Worm (Caenorhabditis elegans) whole organism, L4 larva: ENCODE measurements around the gene nlp-20.

ENCODE experiments used
- F26F4.8 ChIP-seq: fragments of 200-800 bp; sonication (Bioruptor generic); conservative IDR thresholded peaks from 2 replicates; pipeline ENCODE4 v1.3.6; 2022; ENCODE audit warnings: missing genetic modification characterization, missing compliant biosample characterization
- F37D6.2 ChIP-seq: sonication (generic microtip); optimal IDR thresholded peaks from 2 replicates; lab custom pipeline; 2016; ENCODE audit warnings: mild to moderate bottlenecking, missing genetic modification characterization, missing compliant biosample characterization
- T20F7.1 ChIP-seq: fragments of 200-800 bp; sonication (Bioruptor generic); optimal IDR thresholded peaks from 2 replicates; lab custom pipeline; 2018; ENCODE audit warnings: mild to moderate bottlenecking, missing genetic modification characterization, missing compliant biosample characterization
- Y105C5A.15 ChIP-seq: fragments of 200-800 bp; sonication (Bioruptor generic); IDR thresholded peaks from 2 replicates; pipeline ENCODE4 v1.3.6; 2022; ENCODE audit warnings: missing genetic modification characterization, missing compliant biosample characterization
- Y5F2A.4 ChIP-seq: fragments of 200-800 bp; sonication (Bioruptor generic); optimal IDR thresholded peaks from 2 replicates; lab custom pipeline; 2018; ENCODE audit warnings: mild to moderate bottlenecking, missing genetic modification characterization, missing compliant biosample characterization
- ZK546.5 ChIP-seq, 2 experiments: sonication (generic microtip); optimal IDR thresholded peaks; 2 replicates each; lab custom pipeline; 2017; ENCODE audit warnings: missing biosample characterization in 2 of 2, missing genetic modification characterization in 2 of 2
- aha-1 ChIP-seq: fragments of 150-350 bp; peaks from one replicate; lab custom pipeline; 2014; ENCODE audit warnings: missing biosample characterization, missing genetic modification characterization
- aly-2 ChIP-seq: sonication (generic microtip); optimal IDR thresholded peaks from 2 replicates; lab custom pipeline; 2018; ENCODE audit warnings: missing biosample characterization, missing genetic modification characterization
- attf-4 ChIP-seq: sonication (generic microtip); optimal IDR thresholded peaks from 3 replicates; lab custom pipeline; 2017; ENCODE audit warnings: missing biosample characterization, missing genetic modification characterization
- ces-1 ChIP-seq: fragments of 150-350 bp; sonication (generic microtip); optimal IDR thresholded peaks from 4 replicates; lab custom pipeline; 2014; ENCODE audit warnings: missing biosample characterization, missing genetic modification reagents, missing genetic modification characterization
- daf-16 ChIP-seq, 3 experiments: sonication (generic microtip); optimal IDR thresholded peaks; 2 replicates each; lab custom pipeline; 2016 to 2017; ENCODE audit warnings: missing genetic modification characterization in 3 of 3, missing genetic modification reagents in 3 of 3, mild to moderate bottlenecking in 2 of 3, missing compliant biosample characterization in 2 of 3, missing biosample characterization in 1 of 3, moderate library complexity in 1 of 3
- dmd-8 ChIP-seq: fragments of 200-800 bp; sonication (Bioruptor generic); IDR thresholded peaks from 2 replicates; pipeline ENCODE4 v1.3.6; 2022; ENCODE audit warnings: missing genetic modification characterization, missing compliant biosample characterization
- dve-1 ChIP-seq: sonication (generic microtip); optimal IDR thresholded peaks from 2 replicates; lab custom pipeline; 2017; ENCODE audit warnings: antibody characterized with exemption, mild to moderate bottlenecking, missing genetic modification characterization, missing compliant biosample characterization; ENCODE audit not compliant: insufficient read depth
- egl-43 ChIP-seq: fragments of 200-800 bp; sonication (Bioruptor generic); IDR thresholded peaks from 2 replicates; pipeline ENCODE4 v1.3.6; 2022; ENCODE audit warnings: missing genetic modification reagents, missing genetic modification characterization, missing compliant biosample characterization
- gei-8 ChIP-seq: fragments of 200-800 bp; sonication (Bioruptor generic); optimal IDR thresholded peaks from 2 replicates; lab custom pipeline; 2018; ENCODE audit warnings: mild to moderate bottlenecking, missing genetic modification characterization, missing compliant biosample characterization
- lin-29 ChIP-seq: fragments of 200-800 bp; sonication (Bioruptor generic); IDR thresholded peaks from 2 replicates; pipeline ENCODE4 v1.3.6; 2022; ENCODE audit warnings: missing genetic modification reagents, missing genetic modification characterization, missing compliant biosample characterization
- lin-38 ChIP-seq: fragments of 200-800 bp; sonication (Bioruptor generic); IDR thresholded peaks from 2 replicates; pipeline ENCODE4 v1.3.6; 2022; ENCODE audit warnings: missing genetic modification reagents, missing genetic modification characterization, missing compliant biosample characterization
- lir-3 ChIP-seq: sonication (generic microtip); optimal IDR thresholded peaks from 2 replicates; lab custom pipeline; 2016; ENCODE audit warnings: mild to moderate bottlenecking, missing genetic modification characterization, missing compliant biosample characterization
- lsy-2 ChIP-seq, 2 experiments: fragments of 150-350 bp in 1 of 2; sonication (generic microtip) in 1 of 2; optimal IDR thresholded peaks; 2 replicates each; lab custom pipeline; 2014 to 2017; ENCODE audit warnings: missing biosample characterization in 2 of 2, missing genetic modification characterization in 2 of 2
- madf-9 ChIP-seq: fragments of 200-800 bp; sonication (Bioruptor generic); conservative IDR thresholded peaks from 2 replicates; pipeline ENCODE4 v1.3.6; 2022; ENCODE audit warnings: missing genetic modification reagents, missing genetic modification characterization, missing compliant biosample characterization
- mdl-1 ChIP-seq, 2 experiments: fragments of 150-350 bp in 1 of 2; sonication (generic microtip) in 1 of 2; optimal IDR thresholded peaks; 2 replicates each; lab custom pipeline; 2014 to 2017; ENCODE audit warnings: missing biosample characterization in 2 of 2, missing genetic modification characterization in 2 of 2
- mdt-29 ChIP-seq: fragments of 200-800 bp; sonication (Bioruptor generic); IDR thresholded peaks from 2 replicates; pipeline ENCODE4 v1.3.6; 2022; ENCODE audit warnings: missing genetic modification reagents, missing genetic modification characterization, missing compliant biosample characterization
- nhr-11 ChIP-seq: fragments of 150-350 bp; optimal IDR thresholded peaks from 2 replicates; lab custom pipeline; 2014; ENCODE audit warnings: missing biosample characterization, missing genetic modification characterization
- nhr-237 ChIP-seq: sonication (generic microtip); optimal IDR thresholded peaks from 2 replicates; lab custom pipeline; 2017; ENCODE audit warnings: missing biosample characterization, missing genetic modification characterization
- nhr-28 ChIP-seq: fragments of 150-350 bp; optimal IDR thresholded peaks from 2 replicates; lab custom pipeline; 2014; ENCODE audit warnings: missing biosample characterization, missing genetic modification characterization
- nhr-41 ChIP-seq: fragments of 200-800 bp; sonication (Bioruptor generic); IDR thresholded peaks from 2 replicates; pipeline ENCODE4 v1.3.6; 2022; ENCODE audit warnings: missing genetic modification reagents, missing genetic modification characterization, missing compliant biosample characterization
- nhr-76 ChIP-seq: fragments of 150-350 bp; optimal IDR thresholded peaks from 2 replicates; lab custom pipeline; 2014; ENCODE audit warnings: missing biosample characterization, missing genetic modification characterization
- pha-4 ChIP-seq, 2 experiments: fragments of 150-350 bp in 1 of 2; fragments of 200-800 bp in 1 of 2; sonication (Bioruptor generic) in 1 of 2; IDR thresholded peaks in 1 of 2; optimal IDR thresholded peaks in 1 of 2; 2 replicates each; pipeline versions ENCODE4 v1.3.6 to Lab custom; 2014 to 2022; ENCODE audit warnings: missing genetic modification characterization in 2 of 2, missing genetic modification reagents in 2 of 2, missing biosample characterization in 1 of 2, missing compliant biosample characterization in 1 of 2
- php-3 ChIP-seq: fragments of 200-800 bp; sonication (Bioruptor generic); IDR thresholded peaks from 2 replicates; pipeline ENCODE4 v1.3.6; 2022; ENCODE audit warnings: missing genetic modification reagents, missing genetic modification characterization, missing compliant biosample characterization
- pqm-1 ChIP-seq: sonication (generic microtip); optimal IDR thresholded peaks from 2 replicates; lab custom pipeline; 2017; ENCODE audit warnings: missing biosample characterization, missing genetic modification characterization
- set-16 ChIP-seq: fragments of 200-800 bp; sonication (Bioruptor generic); IDR thresholded peaks from 2 replicates; pipeline ENCODE4 v1.3.6; 2022; ENCODE audit warnings: missing genetic modification reagents, missing genetic modification characterization, missing compliant biosample characterization
- unc-130 ChIP-seq: sonication (generic microtip); optimal IDR thresholded peaks from 2 replicates; lab custom pipeline; 2016; ENCODE audit warnings: missing genetic modification reagents, missing genetic modification characterization, missing compliant biosample characterization
- unc-39 ChIP-seq: sonication (generic microtip); optimal IDR thresholded peaks from 2 replicates; lab custom pipeline; 2017; ENCODE audit warnings: missing biosample characterization, missing genetic modification characterization
- unc-62 ChIP-seq, 3 experiments: fragments of 150-350 bp in 1 of 3; sonication (generic microtip); optimal IDR thresholded peaks in 2 of 3; peaks in 1 of 3; 1 replicate in 1 of 3; 2 replicates in 2 of 3; lab custom pipeline; 2014 to 2017; ENCODE audit warnings: missing biosample characterization in 3 of 3, missing genetic modification characterization in 3 of 3, missing genetic modification reagents in 3 of 3, missing genotype in 1 of 3
- vab-7 ChIP-seq: fragments of 200-800 bp; sonication (Bioruptor generic); IDR thresholded peaks from 2 replicates; pipeline ENCODE4 v1.3.6; 2022; ENCODE audit warnings: missing genetic modification reagents, missing genetic modification characterization, missing compliant biosample characterization
- zfp-2 ChIP-seq: sonication (generic microtip); optimal IDR thresholded peaks from 2 replicates; lab custom pipeline; 2016; ENCODE audit warnings: mild to moderate bottlenecking, missing genetic modification characterization, missing compliant biosample characterization
- zfp-3 ChIP-seq: fragments of 200-800 bp; sonication (Bioruptor generic); conservative IDR thresholded peaks from 2 replicates; pipeline ENCODE4 v1.3.6; 2022; ENCODE audit warnings: missing genetic modification reagents, missing genetic modification characterization, missing compliant biosample characterization
- zip-2 ChIP-seq: fragments of 150-350 bp; optimal IDR thresholded peaks from 2 replicates; lab custom pipeline; 2014; ENCODE audit warnings: missing biosample characterization, missing genetic modification characterization
- ztf-11 ChIP-seq: fragments of 150-350 bp; optimal IDR thresholded peaks from 2 replicates; lab custom pipeline; 2014; ENCODE audit warnings: missing biosample characterization, missing genetic modification characterization

The nlp-20 gene

DNA sequence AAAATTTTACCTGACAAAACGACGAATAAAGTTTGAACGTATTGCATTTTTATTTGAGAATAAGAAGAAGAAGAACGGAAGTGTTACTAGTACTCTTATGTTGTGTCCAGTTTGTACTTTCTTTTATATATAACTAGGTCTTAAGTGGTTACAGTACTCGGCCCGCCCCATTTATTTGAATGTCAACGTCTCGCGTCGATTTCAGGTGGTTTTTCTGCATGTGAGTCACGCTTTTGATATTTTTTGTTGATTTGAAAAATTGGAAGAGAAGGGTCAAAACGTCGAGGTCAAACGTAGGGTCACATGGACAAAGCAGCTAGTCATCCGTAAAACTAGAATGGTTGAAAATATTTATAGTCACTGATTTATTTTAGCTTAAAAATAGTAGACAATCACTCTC, 13.9 kb downstream of the nlp-20 start, which contains the start of gene F45E4.5:
TSS of gene F45E4.5 (minus strand) at position 101 of the 400 bp plus-strand sequence.
- peak; percentile 48 for TF ChIP-seq aha-1 (tag; lab: Kevin White, UChicago)
- no peak for TF ChIP-seq zip-2 (tag; lab: Kevin White, UChicago)
- TF ChIP-seq dve-1 (tag; lab: Kevin White, UChicago), result no peak

DNA sequence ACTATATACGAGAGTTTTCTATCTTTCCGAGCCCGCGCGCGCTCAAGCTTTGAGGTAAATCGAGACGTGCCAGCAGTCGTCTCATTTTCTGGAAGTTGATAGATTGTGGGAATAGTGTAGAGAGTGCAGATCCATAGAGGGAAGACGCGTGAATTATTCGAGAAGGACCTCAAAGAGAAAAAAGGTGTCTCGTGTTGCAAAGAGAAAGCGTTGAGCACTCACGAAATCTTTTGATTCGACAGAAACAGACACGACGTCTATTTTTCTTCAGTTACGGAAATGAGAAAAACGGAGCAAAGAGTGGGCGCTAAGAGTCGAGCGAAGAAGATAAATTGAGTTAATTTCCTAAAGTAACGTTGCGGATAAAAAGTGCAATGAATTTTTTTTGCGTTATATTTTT, 19.0 kb downstream of the nlp-20 start:
- TF ChIP-seq lsy-2 (tag; optimal IDR thresholded peaks at IDR 0.05; lab: Kevin White, UChicago), result peak in 1 of 2 experiments; percentile 37
- TF ChIP-seq unc-130 (GFP tag; lab: Kevin White, UChicago), result no peak
- TF ChIP-seq gei-8 (GFP tag; lab: Kevin White, UChicago), result no peak
- no peak for TF ChIP-seq zfp-2 (tag; lab: Kevin White, UChicago)
- TF ChIP-seq F26F4.8 (GFP tag; lab: Robert Waterston, UW), result no peak
- no peak for TF ChIP-seq Y105C5A.15 (GFP tag; lab: Robert Waterston, UW)
- no peak for TF ChIP-seq pha-4 (GFP tag; IDR thresholded peaks at IDR 0.05; lab: Robert Waterston, UW)
- no peak for TF ChIP-seq pha-4 (tag; optimal IDR thresholded peaks at IDR 0.05; lab: Kevin White, UChicago)
- no peak for TF ChIP-seq php-3 (GFP tag; lab: Robert Waterston, UW)
- no peak for TF ChIP-seq unc-39 (tag; lab: Kevin White, UChicago)
- no peak for TF ChIP-seq pqm-1 (tag; lab: Kevin White, UChicago)
- no peak for TF ChIP-seq nhr-28
- no peak for TF ChIP-seq attf-4
- TF ChIP-seq unc-62 (GFP tag; optimal IDR thresholded peaks at IDR 0.05 in 1 of 2; lab: Kevin White, UChicago), result peak in 1 of 2 experiments; percentile 86
- TF ChIP-seq unc-62 (tag; optimal IDR thresholded peaks at IDR 0.05; lab: Kevin White, UChicago), result no peak
- no peak for TF ChIP-seq mdl-1 (tag; optimal IDR thresholded peaks at IDR 0.05; lab: Kevin White, UChicago)
- no peak for TF ChIP-seq dmd-8 (GFP tag; lab: Robert Waterston, UW)
- TF ChIP-seq nhr-237 (tag; lab: Kevin White, UChicago), result no peak
- TF ChIP-seq nhr-11 (tag; lab: Kevin White, UChicago), result no peak
- no peak for TF ChIP-seq ztf-11 (tag; lab: Kevin White, UChicago)
- TF ChIP-seq nhr-41 (GFP tag; lab: Robert Waterston, UW), result no peak
- no peak for TF ChIP-seq T20F7.1 (GFP tag; lab: Kevin White, UChicago)
- TF ChIP-seq daf-16 (GFP tag; optimal IDR thresholded peaks at IDR 0.05; lab: Kevin White, UChicago), result no peak
- no peak for TF ChIP-seq daf-16 (tag; optimal IDR thresholded peaks at IDR 0.05; lab: Kevin White, UChicago)
- no peak for TF ChIP-seq set-16 (GFP tag; lab: Robert Waterston, UW)
- TF ChIP-seq egl-43, result no peak
- no peak for TF ChIP-seq vab-7 (GFP tag; lab: Robert Waterston, UW)
- no peak for TF ChIP-seq lin-29 (GFP tag; lab: Robert Waterston, UW)
- TF ChIP-seq F37D6.2 (tag; lab: Kevin White, UChicago), result peak; percentile 10
- no peak for TF ChIP-seq mdt-29 (GFP tag; lab: Robert Waterston, UW)
- TF ChIP-seq zfp-3 (GFP tag; lab: Robert Waterston, UW), result no peak
- no peak for TF ChIP-seq madf-9 (GFP tag; lab: Robert Waterston, UW)
- TF ChIP-seq Y5F2A.4 (GFP tag; lab: Kevin White, UChicago), result no peak
- peak; percentile 35 for TF ChIP-seq aly-2 (tag; lab: Kevin White, UChicago)
- TF ChIP-seq ZK546.5 (tag; optimal IDR thresholded peaks at IDR 0.05; lab: Kevin White, UChicago), result no peak
- no peak for TF ChIP-seq lin-38 (GFP tag; lab: Robert Waterston, UW)
- TF ChIP-seq lir-3, result no peak
- TF ChIP-seq ces-1, result no peak
- no peak for TF ChIP-seq nhr-76 (tag; lab: Kevin White, UChicago)
